Fruit fly (Drosophila melanogaster) whole organism, pupa: ENCODE measurements around the gene peg.

Experiments
- CG10348 ChIP-seq: fragments of 200-800 bp; sonication (Bioruptor generic); IDR thresholded peaks from 2 replicates; pipeline ENCODE4 v1.3.6; 2022; ENCODE audit warnings: missing biosample characterization, missing genetic modification characterization
- CG12605 ChIP-seq: fragments of 200-800 bp; sonication (Bioruptor generic); IDR thresholded peaks from 2 replicates; pipeline ENCODE4 v1.3.6; 2022; ENCODE audit warnings: missing biosample characterization, missing genetic modification characterization
- CG13204 ChIP-seq: fragments of 200-800 bp; sonication (Bioruptor generic); optimal IDR thresholded peaks from 2 replicates; lab custom pipeline; 2018; ENCODE audit warnings: missing biosample characterization, mild to moderate bottlenecking, missing genetic modification characterization, moderate library complexity
- CG14655 ChIP-seq: fragments of 200-800 bp; sonication (Bioruptor generic); optimal IDR thresholded peaks from 3 replicates; lab custom pipeline; 2017; ENCODE audit warnings: mild to moderate bottlenecking, missing biosample characterization, missing genetic modification reagents, missing genetic modification characterization
- CG15710 ChIP-seq: fragments of 200-800 bp; sonication (Bioruptor generic); optimal IDR thresholded peaks from 2 replicates; lab custom pipeline; 2018; ENCODE audit warnings: missing biosample characterization, mild to moderate bottlenecking, missing genetic modification characterization, moderate library complexity
- CG17806 ChIP-seq: fragments of 200-800 bp; sonication (Bioruptor generic); optimal IDR thresholded peaks from 2 replicates; lab custom pipeline; 2018; ENCODE audit warnings: missing biosample characterization, mild to moderate bottlenecking, missing genetic modification characterization, moderate library complexity
- CG32121 ChIP-seq: fragments of 200-800 bp; sonication (Bioruptor generic); IDR thresholded peaks from 2 replicates; pipeline ENCODE4 v1.3.6; 2022; ENCODE audit warnings: missing biosample characterization, missing genetic modification characterization
- CG34367 ChIP-seq: fragments of 200-800 bp; sonication (Bioruptor generic); optimal IDR thresholded peaks from 2 replicates; lab custom pipeline; 2018; ENCODE audit warnings: missing biosample characterization, mild to moderate bottlenecking, missing genetic modification characterization
- CG4496 ChIP-seq: fragments of 200-800 bp; sonication (Bioruptor generic); IDR thresholded peaks from 3 replicates; pipeline ENCODE4 v1.3.6; 2022; ENCODE audit warnings: missing biosample characterization, missing genetic modification characterization
- CG8159 ChIP-seq: fragments of 200-800 bp; sonication (Bioruptor generic); optimal IDR thresholded peaks from 3 replicates; lab custom pipeline; 2018; ENCODE audit warnings: missing biosample characterization, mild to moderate bottlenecking, missing genetic modification characterization, moderate library complexity
- CG8301 ChIP-seq: fragments of 200-800 bp; sonication (Bioruptor generic); optimal IDR thresholded peaks from 2 replicates; lab custom pipeline; 2018; ENCODE audit warnings: missing biosample characterization, mild to moderate bottlenecking, missing genetic modification characterization
- CG9948 ChIP-seq: fragments of 200-800 bp; sonication (Bioruptor generic); optimal IDR thresholded peaks from 2 replicates; lab custom pipeline; 2018; ENCODE audit warnings: missing biosample characterization, mild to moderate bottlenecking, missing genetic modification characterization, moderate library complexity
- D1 ChIP-seq: fragments of 200-800 bp; sonication (Bioruptor generic); optimal IDR thresholded peaks from 2 replicates; lab custom pipeline; 2018; ENCODE audit warnings: missing biosample characterization, mild to moderate bottlenecking, missing genetic modification characterization, moderate library complexity
- EcR ChIP-seq: fragments of 200-800 bp; sonication (Bioruptor generic); optimal IDR thresholded peaks from 3 replicates; lab custom pipeline; 2019; ENCODE audit warnings: missing biosample characterization, missing genetic modification characterization, mild to moderate bottlenecking, moderate library complexity, missing genetic modification reagents
- Ets98B ChIP-seq: fragments of 200-800 bp; sonication (Bioruptor generic); IDR thresholded peaks from 2 replicates; pipeline ENCODE4 v1.3.6; 2022; ENCODE audit warnings: missing biosample characterization, missing genetic modification characterization
- Pif1A ChIP-seq: fragments of 200-800 bp; sonication (Bioruptor generic); optimal IDR thresholded peaks from 3 replicates; lab custom pipeline; 2016; ENCODE audit warnings: missing biosample characterization, missing genetic modification characterization
- Pif1B ChIP-seq: fragments of 200-800 bp; sonication (Bioruptor generic); optimal IDR thresholded peaks from 3 replicates; lab custom pipeline; 2016; ENCODE audit warnings: missing biosample characterization, missing genetic modification characterization
- Snoo ChIP-seq: fragments of 200-800 bp; sonication (Bioruptor generic); optimal IDR thresholded peaks from 3 replicates; lab custom pipeline; 2017; ENCODE audit warnings: missing biosample characterization, mild to moderate bottlenecking, missing genetic modification characterization, inconsistent platforms
- fd96Ca ChIP-seq: fragments of 200-800 bp; sonication (Bioruptor generic); IDR thresholded peaks from 3 replicates; pipeline ENCODE4 v1.3.6; 2022; ENCODE audit warnings: missing biosample characterization, missing genetic modification characterization
- gl ChIP-seq: fragments of 200-800 bp; sonication (Bioruptor generic); optimal IDR thresholded peaks from 2 replicates; lab custom pipeline; 2018; ENCODE audit warnings: missing biosample characterization, mild to moderate bottlenecking, missing genetic modification characterization
- rn ChIP-seq: fragments of 200-800 bp; sonication (Bioruptor generic); IDR thresholded peaks from 2 replicates; pipeline ENCODE4 v1.3.6; 2022; ENCODE audit warnings: missing biosample characterization, missing genetic modification characterization

peg gene

dm6 chr3R:21023902-21024541, at the start of gene peg:
peg (minus strand) TSS chr3R:21024163.
- no peak for TF ChIP-seq CG17806
- TF ChIP-seq CG34367: no peak
- peak; percentile 59 for TF ChIP-seq Pif1B (GFP tag; lab: Kevin White, UChicago)
- TF ChIP-seq CG8159 (tag; lab: Kevin White, UChicago): peak; percentile 23
- peak; percentile 31 for TF ChIP-seq CG14655 (GFP tag; lab: Kevin White, UChicago)
- TF ChIP-seq CG4496 (GFP tag; lab: Robert Waterston, UW): peak; percentile 73; the same call in 2 of the 3 replicates
- no peak for TF ChIP-seq CG10348
- TF ChIP-seq CG32121: peak; percentile 24; the same call in 1 of the 2 replicates
- no peak for TF ChIP-seq D1
- peak; percentile 49 for TF ChIP-seq Pif1A (GFP tag; lab: Kevin White, UChicago)
- TF ChIP-seq Ets98B (GFP tag; lab: Robert Waterston, UW): peak; percentile 23; the same call in 1 of the 2 replicates
- TF ChIP-seq fd96Ca (GFP tag; lab: Robert Waterston, UW): peak; percentile 62; the same call in 1 of the 3 replicates
- TF ChIP-seq CG15710: peak; percentile 29
- TF ChIP-seq Snoo (tag; lab: Kevin White, UChicago): no peak
- peak; percentile 74 for TF ChIP-seq CG12605 (GFP tag; lab: Robert Waterston, UW)
- TF ChIP-seq CG8301 (tag; lab: Kevin White, UChicago): no peak

DNA sequence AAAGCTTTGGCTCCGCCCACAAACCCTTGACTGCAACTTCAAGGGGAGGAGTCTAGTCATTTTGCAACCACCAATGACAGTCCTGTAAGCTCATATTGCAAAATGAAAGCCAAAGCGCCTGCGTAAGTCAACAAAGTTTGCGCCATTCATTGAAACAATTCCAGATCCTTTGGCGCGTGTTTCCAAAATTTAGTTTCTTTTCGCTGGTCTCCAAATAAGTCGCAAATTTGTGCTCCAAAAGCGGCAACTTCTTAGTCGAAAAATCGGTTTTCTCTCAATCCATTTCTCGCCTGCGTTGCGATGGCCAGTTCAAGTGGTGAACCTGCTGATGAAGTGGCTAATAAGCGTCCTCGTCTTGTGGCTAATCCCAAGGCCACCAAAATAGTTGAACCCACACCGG, 49.7 kb upstream of the peg start, which contains the start of gene dmrt93B:
Gene dmrt93B (plus strand): TSS at position 301 of the 400 bp plus-strand sequence.
- no peak for TF ChIP-seq CG10348
- no peak for TF ChIP-seq Pif1A (GFP tag; lab: Kevin White, UChicago)
- TF ChIP-seq CG32121: no peak
- TF ChIP-seq CG12605 (GFP tag; lab: Robert Waterston, UW): no peak
- TF ChIP-seq CG17806: no peak
- no peak for TF ChIP-seq fd96Ca (GFP tag; lab: Robert Waterston, UW)
- TF ChIP-seq CG8159 (tag; lab: Kevin White, UChicago): no peak
- TF ChIP-seq Ets98B (GFP tag; lab: Robert Waterston, UW): no peak
- TF ChIP-seq CG34367: no peak
- no peak for TF ChIP-seq CG13204 (GFP tag; lab: Kevin White, UChicago)
- TF ChIP-seq EcR: no peak
- no peak for TF ChIP-seq CG4496 (GFP tag; lab: Robert Waterston, UW)
- TF ChIP-seq rn (GFP tag; lab: Robert Waterston, UW): no peak
- no peak for TF ChIP-seq D1
- no peak for TF ChIP-seq CG8301 (tag; lab: Kevin White, UChicago)
- no peak for TF ChIP-seq CG15710
- no peak for TF ChIP-seq gl
- TF ChIP-seq CG14655 (GFP tag; lab: Kevin White, UChicago): no peak
- TF ChIP-seq Pif1B (GFP tag; lab: Kevin White, UChicago): no peak
- no peak for TF ChIP-seq CG9948 (tag; lab: Kevin White, UChicago)

- no peak for TF ChIP-seq CG9948 (tag; lab: Kevin White, UChicago)
- TF ChIP-seq CG10348: no peak
- no peak for TF ChIP-seq CG8159 (tag; lab: Kevin White, UChicago)
- TF ChIP-seq CG12605 (GFP tag; lab: Robert Waterston, UW): no peak
- TF ChIP-seq EcR: peak; percentile 22
- no peak for TF ChIP-seq Pif1B (GFP tag; lab: Kevin White, UChicago)
These were observed 49.2 kb upstream of the peg start, which contains the start of gene r-l for dm6 chr3R:21073141-21073540. r-l (minus strand) TSS chr3R:21073319.

- TF ChIP-seq CG8159 (tag; lab: Kevin White, UChicago): no peak
- no peak for TF ChIP-seq rn (GFP tag; lab: Robert Waterston, UW)
- no peak for TF ChIP-seq CG4496 (GFP tag; lab: Robert Waterston, UW)
- no peak for TF ChIP-seq CG34367
- no peak for TF ChIP-seq fd96Ca (GFP tag; lab: Robert Waterston, UW)
- TF ChIP-seq CG15710: no peak
These were observed 48.1 kb upstream of the peg start for dm6 chr3R:21071943-21072500.

dm6 chr3R:21071312-21071711, 47.3 kb upstream of the peg start:
- TF ChIP-seq CG32121 (no peak), rn (GFP tag; lab: Robert Waterston, UW) (no peak), CG34367 (no peak), Ets98B (GFP tag; lab: Robert Waterston, UW) (no peak), CG13204 (GFP tag; lab: Kevin White, UChicago) (no peak), D1 (no peak), Pif1B (GFP tag; lab: Kevin White, UChicago) (no peak), CG10348 (no peak), fd96Ca (GFP tag; lab: Robert Waterston, UW) (no peak)

DNA sequence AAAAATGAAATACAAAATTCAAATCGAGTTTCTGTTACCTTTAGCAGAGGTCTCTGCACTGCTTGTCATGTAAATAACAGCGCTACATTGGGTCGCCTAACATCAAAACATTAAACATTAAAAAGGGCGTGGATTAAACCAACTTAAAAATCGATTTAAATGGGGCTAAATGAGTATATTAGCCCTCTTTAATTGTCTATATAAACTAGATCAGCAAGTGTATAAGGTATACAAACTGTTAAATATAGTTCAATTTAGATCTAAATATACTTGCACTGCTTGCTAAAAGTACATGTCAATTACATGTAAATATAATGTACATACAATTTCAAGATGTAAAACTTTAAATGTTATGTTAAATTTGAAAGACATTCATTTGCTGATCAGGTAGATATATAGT, 45.8 kb upstream of the peg start:
- TF ChIP-seq Pif1B (GFP tag; lab: Kevin White, UChicago) (no peak), D1 (peak; percentile 58)

dm6 chr3R:21067543-21067942, 43.6 kb upstream of the peg start:
- TF ChIP-seq CG12605 (GFP tag; lab: Robert Waterston, UW) (no peak), Pif1A (GFP tag; lab: Kevin White, UChicago) (no peak), CG8159 (tag; lab: Kevin White, UChicago) (no peak), CG15710 (no peak), gl (no peak), CG14655 (GFP tag; lab: Kevin White, UChicago) (no peak), Snoo (tag; lab: Kevin White, UChicago) (no peak), Ets98B (GFP tag; lab: Robert Waterston, UW) (no peak), CG34367 (no peak), CG9948 (tag; lab: Kevin White, UChicago) (no peak), CG4496 (GFP tag; lab: Robert Waterston, UW) (no peak), fd96Ca (GFP tag; lab: Robert Waterston, UW) (no peak)
